Fruit fly (Drosophila melanogaster): ENCODE measurements around the gene sl.
A peak's percentile ranks its signal among the peaks of the same experiment; 100 is the strongest.

sl gene

DNA sequence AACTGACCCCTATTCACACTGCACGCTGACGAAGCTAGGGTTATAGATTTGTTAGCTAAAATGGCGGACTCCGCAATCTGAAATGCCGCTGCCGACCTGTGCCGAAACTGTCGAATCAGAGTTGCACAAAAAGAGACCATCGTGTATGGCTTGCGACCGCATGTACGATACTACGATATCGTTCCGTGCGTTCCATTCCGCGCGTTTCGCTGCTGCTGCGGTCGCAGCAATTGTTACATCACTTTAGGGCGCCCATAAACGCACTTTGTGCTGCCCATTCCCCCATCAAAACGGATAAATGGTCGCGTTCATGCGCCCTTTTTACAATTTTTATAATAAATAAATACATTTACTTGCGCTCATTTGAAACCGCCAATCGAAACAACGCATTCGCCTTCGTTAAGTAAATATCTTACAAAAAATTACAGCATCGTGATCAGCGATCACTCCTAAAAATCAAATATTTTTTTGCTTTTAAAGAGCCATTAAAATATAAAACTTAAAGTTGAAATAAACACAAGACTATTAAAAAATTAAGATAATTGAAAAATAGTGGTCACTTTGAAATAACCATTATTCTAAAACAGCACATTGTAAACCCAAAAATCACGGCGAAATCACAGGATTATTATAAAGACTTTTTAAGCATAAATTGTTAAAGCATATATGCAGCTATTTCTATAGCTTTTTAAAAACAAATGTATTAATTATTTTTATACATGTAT, 29.8 kb upstream of the sl start, which contains the start of gene Cyp1 (continued):
- TF ChIP-seq cad (GFP tag; optimal IDR thresholded peaks at IDR 0.05) (no peak), PHDP (tag; optimal IDR thresholded peaks at IDR 0.05) (peak; percentile 4), fd96Cb (tag; optimal IDR thresholded peaks at IDR 0.05) (peak; percentile 35), gce (GFP tag; IDR thresholded peaks at IDR 0.05) (peak; percentile 61; the same call in 2 of the 3 replicates), gfzf (GFP tag; optimal IDR thresholded peaks at IDR 0.05) (peak; percentile 28), Sox100B (GFP tag; optimal IDR thresholded peaks at IDR 0.05) (peak; percentile 32), crp (GFP tag; optimal IDR thresholded peaks at IDR 0.05) (no peak), cwo (GFP tag; optimal IDR thresholded peaks at IDR 0.05) (no peak), Taf1 (GFP tag; IDR thresholded peaks at IDR 0.05) (peak; percentile 6; the same call in 1 of the 2 replicates), ab (GFP tag; optimal IDR thresholded peaks at IDR 0.05) (no peak), CG9727 (GFP tag; optimal IDR thresholded peaks at IDR 0.05) (peak; percentile 47), ind (GFP tag; optimal IDR thresholded peaks at IDR 0.05) (peak; percentile 11), CG11723 (GFP tag; optimal IDR thresholded peaks at IDR 0.05) (peak; percentile 51), dan (GFP tag; IDR thresholded peaks at IDR 0.05) (no peak), MESR4 (GFP tag; optimal IDR thresholded peaks at IDR 0.05) (peak; percentile 82), CG11456 (GFP tag; IDR thresholded peaks at IDR 0.05) (0 out of 3 replicates have a peak, but pooled peaks have one; percentile 66), Meics (GFP tag; optimal IDR thresholded peaks at IDR 0.05) (peak; percentile 22), CG4404 (GFP tag; IDR thresholded peaks at IDR 0.05) (0 out of 2 replicates have a peak, but pooled peaks have one; percentile 23), CG32532 (GFP tag; IDR thresholded peaks at IDR 0.05) (no peak; the same call in none of the 2 replicates), CG18262 (tag; optimal IDR thresholded peaks at IDR 0.05) (peak; percentile 13), Drgx (GFP tag; IDR thresholded peaks at IDR 0.05) (peak; percentile 25; the same call in 1 of the 2 replicates), Sry-β (GFP tag; optimal IDR thresholded peaks at IDR 0.05) (peak; percentile 13), hbn (GFP tag; IDR thresholded peaks at IDR 0.05; ENCODE audit: partially characterized antibody) (peak; percentile 66), CG3995 (GFP tag; optimal IDR thresholded peaks at IDR 0.05) (peak; percentile 95), ken (GFP tag; IDR thresholded peaks at IDR 0.05) (peak; percentile 47; the same call in 1 of the 3 replicates)

DNA sequence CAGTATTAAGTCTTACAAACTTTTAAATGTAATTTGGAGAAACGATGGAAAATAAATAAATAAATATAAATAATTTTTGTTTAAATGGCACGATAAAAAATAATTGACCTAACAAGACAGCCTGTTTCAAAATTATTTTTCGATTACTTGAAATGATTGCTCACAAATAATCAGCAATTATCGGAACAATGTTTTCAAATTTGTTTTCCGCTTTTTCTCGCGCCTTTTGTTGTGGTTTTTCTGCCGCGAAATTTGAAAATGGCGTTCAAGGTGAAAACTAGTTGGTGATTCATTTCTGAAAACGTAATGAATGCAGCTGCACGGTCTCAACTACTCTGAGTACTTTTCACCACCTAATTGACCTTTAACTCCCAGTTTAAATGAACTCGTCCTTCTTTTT, 29.1 kb upstream of the sl start:
- TF ChIP-seq sna (GFP tag; IDR thresholded peaks at IDR 0.05; ENCODE audit: partially characterized antibody) (no peak), sc (optimal IDR thresholded peaks at IDR 0.05) (no peak), sc (GFP tag; optimal IDR thresholded peaks at IDR 0.05) (no peak), CG5180 (GFP tag; optimal IDR thresholded peaks at IDR 0.05) (no peak), run (tag; optimal IDR thresholded peaks at IDR 0.05) (peak; percentile 11), peb (GFP tag; IDR thresholded peaks at IDR 0.05) (no peak), CG17829 (tag; optimal IDR thresholded peaks at IDR 0.05) (no peak), B-H2 (GFP tag; optimal IDR thresholded peaks at IDR 0.05) (no peak), CG13424 (tag; optimal IDR thresholded peaks at IDR 0.05) (no peak), CG18011 (GFP tag; optimal IDR thresholded peaks at IDR 0.05) (no peak), CG2116 (GFP tag; optimal IDR thresholded peaks at IDR 0.05) (peak; percentile 68), CG1832 (GFP tag; optimal IDR thresholded peaks at IDR 0.05) (no peak), ken (GFP tag; IDR thresholded peaks at IDR 0.05) (no peak), pzg (GFP tag; optimal IDR thresholded peaks at IDR 0.05) (peak; percentile 29), CG13296 (GFP tag; optimal IDR thresholded peaks at IDR 0.05) (no peak), so (GFP tag; IDR thresholded peaks at IDR 0.05) (no peak), CG6813 (GFP tag; optimal IDR thresholded peaks at IDR 0.05) (no peak), CG4328 (GFP tag; optimal IDR thresholded peaks at IDR 0.05) (no peak), trh (GFP tag; optimal IDR thresholded peaks at IDR 0.05) (no peak), CG7745 (tag; optimal IDR thresholded peaks at IDR 0.05) (no peak), CG14441 (GFP tag; IDR thresholded peaks at IDR 0.05) (no peak), CG32532 (GFP tag; IDR thresholded peaks at IDR 0.05) (no peak), Abd-B (GFP tag; optimal IDR thresholded peaks at IDR 0.05) (no peak), insv (GFP tag; optimal IDR thresholded peaks at IDR 0.05) (no peak), Rfx (GFP tag; IDR thresholded peaks at IDR 0.05) (no peak), trem (tag; optimal IDR thresholded peaks at IDR 0.05) (no peak)

Measured in whole organism, embryonic.